Fruit fly (Drosophila melanogaster) whole organism, adult: ENCODE measurements around the gene CG33769.

Source experiments
- CG12768 ChIP-seq: fragments of 200-800 bp; sonication (Bioruptor generic); optimal IDR thresholded peaks from 2 replicates; lab custom pipeline; 2017; ENCODE audit warnings: missing biosample characterization, missing genetic modification characterization, mild to moderate bottlenecking, moderate library complexity, missing genetic modification reagents
- CG14711 ChIP-seq: fragments of 200-800 bp; sonication (Bioruptor generic); optimal IDR thresholded peaks from 2 replicates; lab custom pipeline; 2018; ENCODE audit warnings: missing biosample characterization, mild to moderate bottlenecking, missing genetic modification characterization, moderate library complexity
- CG33017 ChIP-seq: fragments of 200-800 bp; sonication (Bioruptor generic); optimal IDR thresholded peaks from 2 replicates; lab custom pipeline; 2018; ENCODE audit warnings: missing biosample characterization, mild to moderate bottlenecking, missing genetic modification characterization, moderate library complexity
- cic ChIP-seq: fragments of 200-800 bp; sonication (Bioruptor generic); optimal IDR thresholded peaks from 2 replicates; lab custom pipeline; 2017; ENCODE audit warnings: missing biosample characterization, mild to moderate bottlenecking, missing genetic modification characterization, moderate library complexity
- kay ChIP-seq: fragments of 200-800 bp; sonication (Bioruptor generic); peaks from one replicate; lab custom pipeline; 2016; ENCODE audit warnings: missing biosample characterization, missing genetic modification characterization, borderline replicate concordance
- ovo ChIP-seq: fragments of 200-800 bp; sonication (Bioruptor generic); optimal IDR thresholded peaks from 2 replicates; lab custom pipeline; 2016; ENCODE audit warnings: missing biosample characterization, missing genetic modification characterization
- pad ChIP-seq: fragments of 200-800 bp; sonication (Bioruptor generic); optimal IDR thresholded peaks from 3 replicates; lab custom pipeline; 2017; ENCODE audit warnings: missing biosample characterization, missing genetic modification characterization, mild to moderate bottlenecking, moderate library complexity, missing genetic modification reagents
- toe ChIP-seq: fragments of 200-800 bp; sonication (Bioruptor generic); optimal IDR thresholded peaks from 2 replicates; lab custom pipeline; 2016; ENCODE audit warnings: missing biosample characterization, missing genetic modification characterization

DNA sequence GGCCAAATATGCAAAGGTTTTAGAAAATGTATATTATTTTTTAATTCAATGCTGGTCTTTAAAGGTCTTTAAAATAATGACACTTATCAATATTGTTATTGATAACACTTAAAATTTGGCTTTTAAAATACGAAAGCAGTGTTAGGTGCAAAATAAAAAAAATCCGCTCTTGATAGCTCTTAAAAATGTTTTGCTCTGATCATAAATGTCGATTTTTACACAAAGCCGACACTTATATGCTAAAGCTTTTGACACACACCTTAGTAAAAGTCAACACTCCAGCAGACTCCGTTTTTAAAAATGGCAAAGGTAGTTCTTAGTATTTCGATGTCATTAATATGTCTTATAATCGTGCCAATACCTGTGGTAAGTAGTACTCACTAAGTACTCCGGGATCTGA is 2.4 kb upstream of the CG33769 start, which contains the start of gene CG33766:
- no peak for TF ChIP-seq CG12768 (GFP tag; lab: Kevin White, UChicago)
- TF ChIP-seq kay (GFP tag; lab: Kevin White, UChicago): no peak
- no peak for TF ChIP-seq CG33017 (tag; lab: Kevin White, UChicago)
- no peak for TF ChIP-seq CG14711 (tag; lab: Kevin White, UChicago)
- TF ChIP-seq ovo (GFP tag; lab: Kevin White, UChicago): no peak
- no peak for TF ChIP-seq toe (GFP tag; lab: Kevin White, UChicago)
- no peak for TF ChIP-seq pad (GFP tag; lab: Kevin White, UChicago)
- TF ChIP-seq cic (GFP tag; lab: Kevin White, UChicago): no peak
